Worm (Caenorhabditis elegans) whole organism, midembryonic: ENCODE measurements around the gene F41G3.19.

Experiments
- T22C8.4 ChIP-seq: fragments of 200-800 bp; sonication (Bioruptor generic); IDR thresholded peaks from 2 replicates; pipeline ENCODE4 v1.3.6; 2022; ENCODE audit warnings: missing genetic modification characterization, missing compliant biosample characterization
- cog-1 ChIP-seq: sonication (generic microtip); optimal IDR thresholded peaks from 2 replicates; lab custom pipeline; 2016; ENCODE audit warnings: missing genetic modification characterization, missing compliant biosample characterization
- flt-1 ChIP-seq: fragments of 200-800 bp; sonication (Bioruptor generic); IDR thresholded peaks from 2 replicates; pipeline ENCODE4 v1.3.6; 2022; ENCODE audit warnings: missing genetic modification characterization, missing compliant biosample characterization
- klf-2 ChIP-seq: fragments of 200-800 bp; sonication (Bioruptor generic); conservative IDR thresholded peaks from 2 replicates; pipeline ENCODE4 v1.3.6; 2022; ENCODE audit warnings: missing genetic modification reagents, missing genetic modification characterization, missing compliant biosample characterization
- med-1 ChIP-seq: sonication (generic microtip); optimal IDR thresholded peaks from 2 replicates; lab custom pipeline; 2017; ENCODE audit warnings: missing genetic modification characterization, mild to moderate bottlenecking, missing compliant biosample characterization, antibody characterized with exemption, missing genetic modification reagents; ENCODE audit not compliant: insufficient read depth
- ref-1 ChIP-seq: fragments of 200-800 bp; sonication (Bioruptor generic); conservative IDR thresholded peaks from 2 replicates; pipeline ENCODE4 v1.3.6; 2022; ENCODE audit warnings: missing genetic modification reagents, missing genetic modification characterization, missing compliant biosample characterization
- tab-1 ChIP-seq: fragments of 200-800 bp; sonication (Bioruptor generic); IDR thresholded peaks from 2 replicates; pipeline ENCODE4 v1.3.6; 2022; ENCODE audit warnings: missing genetic modification characterization, missing compliant biosample characterization
- ztf-23 ChIP-seq: fragments of 200-800 bp; sonication (Bioruptor generic); IDR thresholded peaks from 2 replicates; pipeline ENCODE4 v1.3.6; 2022; ENCODE audit warnings: missing genetic modification reagents, missing genetic modification characterization, missing compliant biosample characterization
- ztf-29 ChIP-seq: fragments of 200-800 bp; sonication (Bioruptor generic); IDR thresholded peaks from 2 replicates; pipeline ENCODE4 v1.3.6; 2022; ENCODE audit warnings: missing genetic modification reagents, missing genetic modification characterization, missing compliant biosample characterization

ce11 chrII:6745783-6746182 is 6.1 kb downstream of the F41G3.19 start, which contains the start of gene ins-14:
- TF ChIP-seq flt-1 (GFP tag; lab: Robert Waterston, UW): no peak
- no peak for TF ChIP-seq ztf-29 (GFP tag; lab: Robert Waterston, UW)
- TF ChIP-seq T22C8.4 (GFP tag; lab: Robert Waterston, UW): no peak
- no peak for TF ChIP-seq ref-1 (GFP tag; lab: Robert Waterston, UW)
- TF ChIP-seq cog-1 (tag; lab: Kevin White, UChicago): no peak
- no peak for TF ChIP-seq ztf-23 (GFP tag; lab: Robert Waterston, UW)
- no peak for TF ChIP-seq klf-2
- TF ChIP-seq tab-1 (GFP tag; lab: Robert Waterston, UW): no peak
- no peak for TF ChIP-seq med-1
